Fruit fly (Drosophila melanogaster) whole organism, prepupa: Measurements from ENCODE around the gene CG10555.

Experiments used
- CG11294 ChIP-seq: fragments of 200-800 bp; sonication (Bioruptor generic); IDR thresholded peaks from 2 replicates; pipeline ENCODE4 v1.3.6; 2022; ENCODE audit warnings: missing biosample characterization, missing genetic modification characterization
- CG15336 ChIP-seq: fragments of 200-800 bp; sonication (Bioruptor generic); IDR thresholded peaks from 2 replicates; pipeline ENCODE4 v1.3.6; 2022; ENCODE audit warnings: missing biosample characterization, missing genetic modification characterization
- CG3919 ChIP-seq: fragments of 200-800 bp; sonication (Bioruptor generic); optimal IDR thresholded peaks from 3 replicates; lab custom pipeline; 2016; ENCODE audit warnings: missing biosample characterization, missing genetic modification characterization
- CG6163 ChIP-seq: fragments of 200-800 bp; sonication (Bioruptor generic); IDR thresholded peaks from 3 replicates; pipeline ENCODE4 v1.3.6; 2022; ENCODE audit warnings: missing biosample characterization, missing genetic modification characterization
- CG6792 ChIP-seq: fragments of 200-800 bp; sonication (Bioruptor generic); optimal IDR thresholded peaks from 3 replicates; lab custom pipeline; 2016; ENCODE audit warnings: missing biosample characterization, missing genetic modification characterization
- CG6854 ChIP-seq: fragments of 200-800 bp; sonication (Bioruptor generic); optimal IDR thresholded peaks from 2 replicates; lab custom pipeline; 2017; ENCODE audit warnings: missing biosample characterization, mild to moderate bottlenecking, missing genetic modification characterization
- Met ChIP-seq: fragments of 200-800 bp; sonication (Bioruptor generic); optimal IDR thresholded peaks from 3 replicates; lab custom pipeline; 2016; ENCODE audit warnings: missing biosample characterization, missing genetic modification characterization
- Smox ChIP-seq: fragments of 200-800 bp; sonication (Bioruptor generic); optimal IDR thresholded peaks from 3 replicates; lab custom pipeline; 2016; ENCODE audit warnings: missing biosample characterization, missing genetic modification characterization
- dsx ChIP-seq: fragments of 200-800 bp; optimal IDR thresholded peaks from 3 replicates; lab custom pipeline; 2019; ENCODE audit warnings: missing biosample characterization, mild to moderate bottlenecking, missing genetic modification characterization, moderate library complexity; ENCODE audit not compliant: poor library complexity, severe bottlenecking
- eg ChIP-seq: fragments of 200-800 bp; sonication (Bioruptor generic); IDR thresholded peaks from 3 replicates; pipeline ENCODE4 v1.3.6; 2022; ENCODE audit warnings: missing biosample characterization, missing genetic modification characterization
- lz ChIP-seq: fragments of 200-800 bp; sonication (Bioruptor generic); optimal IDR thresholded peaks from 3 replicates; lab custom pipeline; 2016; ENCODE audit warnings: missing biosample characterization, missing genetic modification characterization
- topi ChIP-seq: fragments of 200-800 bp; sonication (Bioruptor generic); optimal IDR thresholded peaks from 3 replicates; lab custom pipeline; 2016; ENCODE audit warnings: missing biosample characterization, missing genetic modification characterization

dm6 chrX:8420772-8421448 is 22.2 kb downstream of the CG10555 start:
- TF ChIP-seq Smox (GFP tag; lab: Kevin White, UChicago), result no peak
- TF ChIP-seq Met (GFP tag; lab: Kevin White, UChicago), result no peak
- TF ChIP-seq CG15336 (GFP tag; lab: Robert Waterston, UW), result peak; percentile 83
- no peak for TF ChIP-seq CG6792 (GFP tag; lab: Kevin White, UChicago)
- peak; percentile 37 for TF ChIP-seq topi (GFP tag; lab: Kevin White, UChicago)
- no peak for TF ChIP-seq dsx (GFP tag; lab: Kevin White, UChicago)
- TF ChIP-seq CG11294 (GFP tag; lab: Robert Waterston, UW), result peak; percentile 8; the same call in 1 of the 2 replicates
- peak; percentile 84; the same call in 2 of the 3 replicates for TF ChIP-seq eg (GFP tag; lab: Robert Waterston, UW)
- peak; percentile 65 for TF ChIP-seq CG6854 (GFP tag; lab: Kevin White, UChicago)
- no peak for TF ChIP-seq CG3919 (GFP tag; lab: Kevin White, UChicago)
- TF ChIP-seq CG6163 (GFP tag; lab: Robert Waterston, UW), result peak; percentile 90; the same call in 2 of the 3 replicates
- TF ChIP-seq lz (GFP tag; lab: Kevin White, UChicago), result no peak
